Fruit fly (Drosophila melanogaster) whole organism, wandering third instar larva: ENCODE measurements around the gene CG31223.
A peak's percentile ranks its signal among the peaks of the same experiment; 100 is the strongest.

Experiments used
- CrebA ChIP-seq: fragments of 200-800 bp; sonication (Bioruptor generic); optimal IDR thresholded peaks from 2 replicates; lab custom pipeline; 2016; ENCODE audit warnings: missing biosample characterization, mild to moderate bottlenecking, missing genetic modification characterization, borderline replicate concordance
- Dfd ChIP-seq: fragments of >200 bp; optimal IDR thresholded peaks from 2 replicates; lab custom pipeline; 2017; ENCODE audit warnings: missing biosample characterization, missing genetic modification characterization
- Dif ChIP-seq: fragments of 200-275, 200-300 bp; sonication (Bioruptor generic); optimal IDR thresholded peaks from 2 replicates; lab custom pipeline; 2018; ENCODE audit warnings: missing biosample characterization, missing genetic modification characterization; ENCODE audit not compliant: partially characterized antibody
- GATAd ChIP-seq: sonication (Bioruptor generic); optimal IDR thresholded peaks from 2 replicates; lab custom pipeline; 2016; ENCODE audit warnings: missing biosample characterization, missing genetic modification characterization
- HLH106 ChIP-seq: fragments of 200-800 bp; optimal IDR thresholded peaks from 3 replicates; lab custom pipeline; 2019; ENCODE audit warnings: missing biosample characterization, mild to moderate bottlenecking, missing genetic modification characterization, moderate library complexity
- Hnf4 ChIP-seq: fragments of 200-800 bp; sonication (Bioruptor generic); optimal IDR thresholded peaks from 2 replicates; lab custom pipeline; 2016; ENCODE audit warnings: missing biosample characterization, mild to moderate bottlenecking, missing genetic modification characterization
- Hr78 ChIP-seq: fragments of >200 bp; optimal IDR thresholded peaks from 2 replicates; lab custom pipeline; 2017; ENCODE audit warnings: missing biosample characterization, missing genetic modification characterization
- Hr83 ChIP-seq: fragments of 200-300 bp; sonication (Bioruptor generic); optimal IDR thresholded peaks from 2 replicates; lab custom pipeline; 2016; ENCODE audit warnings: missing biosample characterization, mild to moderate bottlenecking, missing genetic modification characterization, moderate library complexity; ENCODE audit not compliant: poor library complexity, severe bottlenecking
- Jra ChIP-seq: sonication (Bioruptor generic); optimal IDR thresholded peaks from 2 replicates; lab custom pipeline; 2016; ENCODE audit warnings: missing biosample characterization, missing genetic modification characterization
- OdsH ChIP-seq: fragments of 200-800 bp; sonication (Bioruptor generic); optimal IDR thresholded peaks from 2 replicates; lab custom pipeline; 2016; ENCODE audit warnings: missing biosample characterization, mild to moderate bottlenecking, missing genetic modification characterization
- Rel ChIP-seq, 2 experiments: fragments of 200-800 bp; sonication (Bioruptor generic) in 1 of 2; optimal IDR thresholded peaks; 2 replicates in 1 of 2; 3 replicates in 1 of 2; lab custom pipeline; 2016 to 2019; ENCODE audit warnings: mild to moderate bottlenecking in 2 of 2, missing biosample characterization in 2 of 2, missing genetic modification characterization in 2 of 2, moderate library complexity in 1 of 2
- Sp1 ChIP-seq: fragments of 200-800 bp; sonication (Bioruptor generic); optimal IDR thresholded peaks from 3 replicates; lab custom pipeline; 2019; ENCODE audit warnings: missing biosample characterization, mild to moderate bottlenecking, missing genetic modification characterization, moderate library complexity
- Vsx2 ChIP-seq: fragments of 200-300, 225-300 bp; sonication (Bioruptor generic); optimal IDR thresholded peaks from 2 replicates; lab custom pipeline; 2018; ENCODE audit warnings: missing biosample characterization, missing genetic modification characterization; ENCODE audit not compliant: partially characterized antibody
- brk ChIP-seq: fragments of 200-800 bp; sonication (Bioruptor generic); optimal IDR thresholded peaks from 2 replicates; lab custom pipeline; 2016; ENCODE audit warnings: missing biosample characterization, mild to moderate bottlenecking, missing genetic modification characterization
- dl ChIP-seq, 2 experiments: fragments of 175-275, 200-275 bp in 1 of 2; fragments of 200-275 bp in 1 of 2; sonication (Bioruptor generic); optimal IDR thresholded peaks; lab custom pipeline; 2018; ENCODE audit warnings: mild to moderate bottlenecking in 2 of 2, missing biosample characterization in 2 of 2, missing genetic modification characterization in 2 of 2, moderate library complexity in 2 of 2; ENCODE audit not compliant: partially characterized antibody in 2 of 2, insufficient read depth in 1 of 2
- dmrt93B ChIP-seq: fragments of 200-800 bp; sonication (Bioruptor generic); optimal IDR thresholded peaks from 2 replicates; lab custom pipeline; 2018; ENCODE audit warnings: missing biosample characterization, mild to moderate bottlenecking, missing genetic modification characterization
- ey ChIP-seq: fragments of 200-800 bp; sonication (Bioruptor generic); optimal IDR thresholded peaks from 2 replicates; lab custom pipeline; 2016; ENCODE audit warnings: missing biosample characterization, missing genetic modification characterization
- h ChIP-seq: fragments of 200-800 bp; sonication (Bioruptor generic); optimal IDR thresholded peaks from 3 replicates; lab custom pipeline; 2016; ENCODE audit warnings: missing biosample characterization, mild to moderate bottlenecking, missing genetic modification characterization
- jim ChIP-seq: fragments of 175-275, 200-325 bp; sonication (Bioruptor generic); optimal IDR thresholded peaks from 2 replicates; lab custom pipeline; 2016; ENCODE audit warnings: missing biosample characterization, mild to moderate bottlenecking, missing genetic modification characterization
- lola ChIP-seq: fragments of >200 bp; optimal IDR thresholded peaks from 2 replicates; lab custom pipeline; 2017; ENCODE audit warnings: missing biosample characterization, missing genetic modification characterization
- pan ChIP-seq: fragments of >200 bp; optimal IDR thresholded peaks from 2 replicates; lab custom pipeline; 2017
- psq ChIP-seq: fragments of 200-800 bp; sonication (Bioruptor generic); optimal IDR thresholded peaks from 3 replicates; lab custom pipeline; 2017; ENCODE audit warnings: missing biosample characterization, mild to moderate bottlenecking, missing genetic modification characterization, moderate library complexity
- rgr ChIP-seq: fragments of 200-800 bp; sonication (Bioruptor generic); optimal IDR thresholded peaks from 3 replicates; lab custom pipeline; 2016; ENCODE audit warnings: missing biosample characterization, mild to moderate bottlenecking, missing genetic modification characterization
- sage ChIP-seq: fragments of 200-800 bp; sonication (Bioruptor generic); optimal IDR thresholded peaks from 2 replicates; lab custom pipeline; 2016; ENCODE audit warnings: missing biosample characterization, mild to moderate bottlenecking, missing genetic modification characterization
- usp ChIP-seq: fragments of >200 bp; optimal IDR thresholded peaks from 2 replicates; lab custom pipeline; 2017; ENCODE audit warnings: missing biosample characterization, missing genetic modification characterization
- woc ChIP-seq: sonication (Bioruptor generic); optimal IDR thresholded peaks from 2 replicates; lab custom pipeline; 2016; ENCODE audit warnings: missing biosample characterization, mild to moderate bottlenecking, missing genetic modification characterization

The CG31223 gene

dm6 chr3R:20784436-20785368 lies 46.2 kb upstream of the CG31223 start:
- TF ChIP-seq Dif (GFP tag; lab: Kevin White, UChicago) (peak; percentile 62), HLH106 (peak; percentile 1), Vsx2 (peak; percentile 53), Sp1 (GFP tag; lab: Kevin White, UChicago) (peak; percentile 44), Hr78 (GFP tag; lab: Kevin White, UChicago) (no peak), rgr (GFP tag; lab: Kevin White, UChicago) (no peak), GATAd (GFP tag; lab: Kevin White, UChicago) (no peak), lola (peak; percentile 75), Jra (GFP tag; lab: Kevin White, UChicago) (no peak), woc (GFP tag; lab: Kevin White, UChicago) (no peak), brk (GFP tag; lab: Kevin White, UChicago) (peak; percentile 57), dl (GFP tag; optimal IDR thresholded peaks at IDR 0.05; lab: Kevin White, UChicago; ENCODE audit: insufficient read depth in 1 of 2, partially characterized antibody in 2 of 2) (peak; percentile 7 to 62), OdsH (GFP tag; lab: Kevin White, UChicago) (peak; percentile 17), CrebA (GFP tag; lab: Kevin White, UChicago) (peak; percentile 48), ey (GFP tag; lab: Kevin White, UChicago) (no peak), psq (GFP tag; lab: Kevin White, UChicago) (peak; percentile 94), Dfd (GFP tag; lab: Kevin White, UChicago) (peak; percentile 97), usp (no peak), Rel (GFP tag; optimal IDR thresholded peaks at IDR 0.05; lab: Kevin White, UChicago) (no peak), Rel (tag; optimal IDR thresholded peaks at IDR 0.05; lab: Kevin White, UChicago) (peak; percentile 76)

dm6 chr3R:20788559-20788958 lies 42.4 kb upstream of the CG31223 start:
- TF ChIP-seq dmrt93B (GFP tag; lab: Kevin White, UChicago), result no peak
- no peak for TF ChIP-seq Rel (GFP tag; optimal IDR thresholded peaks at IDR 0.05; lab: Kevin White, UChicago)
- TF ChIP-seq Rel (tag; optimal IDR thresholded peaks at IDR 0.05; lab: Kevin White, UChicago), result peak; percentile 39
- TF ChIP-seq CrebA (GFP tag; lab: Kevin White, UChicago), result no peak
- TF ChIP-seq HLH106, result no peak
- peak; percentile 29 for TF ChIP-seq h
- TF ChIP-seq, all 38 proteins: peak for 2

DNA sequence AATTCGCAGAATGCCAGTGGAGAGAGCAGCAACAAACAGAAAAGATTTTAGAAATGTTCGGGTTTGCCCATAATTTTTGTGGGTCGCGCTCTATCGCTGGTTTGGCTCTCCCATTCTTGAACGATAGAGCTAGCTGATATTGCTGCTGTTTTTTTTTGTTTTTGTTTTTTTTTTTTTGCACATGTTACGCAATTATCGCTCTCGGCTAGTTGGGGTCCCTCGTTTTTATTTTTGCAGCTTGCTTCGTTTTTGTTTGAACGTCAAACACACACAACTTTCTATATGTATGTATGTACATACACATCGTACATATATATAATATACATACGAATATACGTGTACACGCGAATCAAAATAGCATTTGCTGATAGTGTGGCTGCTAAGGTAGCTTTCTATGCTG lies 40.5 kb upstream of the CG31223 start:
- TF ChIP-seq Rel (GFP tag; optimal IDR thresholded peaks at IDR 0.05; lab: Kevin White, UChicago) (no peak), Rel (tag; optimal IDR thresholded peaks at IDR 0.05; lab: Kevin White, UChicago) (no peak), woc (GFP tag; lab: Kevin White, UChicago) (no peak), Dfd (GFP tag; lab: Kevin White, UChicago) (no peak)

dm6 chr3R:20791212-20791789 lies 39.6 kb upstream of the CG31223 start:
- TF ChIP-seq rgr (GFP tag; lab: Kevin White, UChicago) (no peak), psq (GFP tag; lab: Kevin White, UChicago) (peak; percentile 82)

DNA sequence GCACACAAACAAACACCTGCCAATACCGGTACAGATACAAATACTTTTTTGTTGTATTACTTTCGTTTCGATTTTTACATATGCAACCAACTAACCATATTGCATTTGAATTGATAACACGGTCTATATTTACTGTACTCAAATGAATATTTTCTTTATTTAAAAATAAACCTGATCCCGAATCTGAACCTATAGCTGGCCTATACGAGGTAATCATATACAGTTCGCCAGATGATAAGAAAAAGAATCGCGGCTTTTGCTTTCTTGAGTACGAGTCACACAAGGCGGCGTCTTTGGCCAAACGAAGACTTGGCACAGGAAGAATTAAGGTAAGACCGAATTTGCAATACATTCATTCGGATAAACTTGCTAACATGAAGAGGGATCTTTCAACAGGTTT lies 34.0 kb upstream of the CG31223 start:
- TF ChIP-seq HLH106 (no peak), Dfd (GFP tag; lab: Kevin White, UChicago) (no peak), Hnf4 (GFP tag; lab: Kevin White, UChicago) (no peak), Vsx2 (no peak), Hr83 (GFP tag; lab: Kevin White, UChicago) (no peak), pan (lab: Kevin White, UChicago) (no peak), h (no peak), dmrt93B (GFP tag; lab: Kevin White, UChicago) (no peak), Jra (GFP tag; lab: Kevin White, UChicago) (no peak), sage (GFP tag; lab: Kevin White, UChicago) (no peak), Rel (GFP tag; optimal IDR thresholded peaks at IDR 0.05; lab: Kevin White, UChicago) (no peak), Rel (tag; optimal IDR thresholded peaks at IDR 0.05; lab: Kevin White, UChicago) (no peak), dl (GFP tag; optimal IDR thresholded peaks at IDR 0.05; lab: Kevin White, UChicago; ENCODE audit: insufficient read depth in 1 of 2, partially characterized antibody in 2 of 2) (no peak), jim (no peak), usp (no peak), woc (GFP tag; lab: Kevin White, UChicago) (no peak), ey (GFP tag; lab: Kevin White, UChicago) (no peak)
